Worm (Caenorhabditis elegans): ENCODE data around the gene nhr-290.
"Not testable (repeated sequence)": the region's sequence is repeated elsewhere in the genome, so short reads cannot be mapped to it uniquely, and the experiment has no call there.

nhr-290 gene

ce11 chrV:2573881-2574280, at the start of gene nhr-290:
Gene nhr-290, plus strand, starts transcription at chrV:2574181.
- TF ChIP-seq W03F9.2 (tag; optimal IDR thresholded peaks at IDR 0.05), result no peak
- TF ChIP-seq him-1 (tag; optimal IDR thresholded peaks at IDR 0.05), result no peak
- no peak for TF ChIP-seq dao-5 (tag; optimal IDR thresholded peaks at IDR 0.05)

ce11 chrV:2536309-2536708, 37.7 kb upstream of the nhr-290 start, which contains the start of gene Y45G12C.10:
Gene Y45G12C.10, minus strand, starts transcription at chrV:2536409.
- TF ChIP-seq dao-5, W03F9.2, him-1 (tag; optimal IDR thresholded peaks at IDR 0.05): not testable (repeated sequence)

ce11 chrV:2561390-2561789, 12.6 kb upstream of the nhr-290 start, which contains the start of gene gst-10:
Gene gst-10, plus strand, starts transcription at chrV:2561690.
- TF ChIP-seq him-1, W03F9.2, dao-5 (tag; optimal IDR thresholded peaks at IDR 0.05): not testable (repeated sequence)

ce11 chrV:2565525-2565924, 8.5 kb upstream of the nhr-290 start, which contains the start of gene Y45G12C.1:
Gene Y45G12C.1, plus strand, starts transcription at chrV:2565683.
- TF ChIP-seq W03F9.2 (tag; optimal IDR thresholded peaks at IDR 0.05) (no peak), him-1 (tag; optimal IDR thresholded peaks at IDR 0.05) (no peak), dao-5 (tag; optimal IDR thresholded peaks at IDR 0.05) (no peak)

- TF ChIP-seq him-1 (tag; optimal IDR thresholded peaks at IDR 0.05), result no peak
- no peak for TF ChIP-seq W03F9.2 (tag; optimal IDR thresholded peaks at IDR 0.05)
- no peak for TF ChIP-seq dao-5 (tag; optimal IDR thresholded peaks at IDR 0.05)
Observed at ce11 chrV:2570643-2571042, 3.3 kb upstream of the nhr-290 start, which contains the start of gene srj-19. Gene srj-19, minus strand, starts transcription at chrV:2570743.

- TF ChIP-seq him-1 (tag; optimal IDR thresholded peaks at IDR 0.05) (no peak), W03F9.2 (tag; optimal IDR thresholded peaks at IDR 0.05) (no peak), dao-5 (tag; optimal IDR thresholded peaks at IDR 0.05) (no peak)
Observed at ce11 chrV:2573108-2573507, 873 bp upstream of the nhr-290 start, which contains the start of gene srj-20. Gene srj-20, minus strand, starts transcription at chrV:2573208.

ce11 chrV:2575716-2576115, 1.7 kb downstream of the nhr-290 start:
- TF ChIP-seq dao-5 (tag; optimal IDR thresholded peaks at IDR 0.05), result no peak
- no peak for TF ChIP-seq W03F9.2 (tag; optimal IDR thresholded peaks at IDR 0.05)
- TF ChIP-seq him-1 (tag; optimal IDR thresholded peaks at IDR 0.05), result no peak

- TF ChIP-seq W03F9.2 (tag; optimal IDR thresholded peaks at IDR 0.05), result no peak
- TF ChIP-seq him-1 (tag; optimal IDR thresholded peaks at IDR 0.05), result no peak
- no peak for TF ChIP-seq dao-5 (tag; optimal IDR thresholded peaks at IDR 0.05)
Observed at ce11 chrV:2577603-2578002, 3.6 kb downstream of the nhr-290 start, which contains the start of gene srt-4. Gene srt-4, plus strand, starts transcription at chrV:2577903.

- TF ChIP-seq him-1 (tag; optimal IDR thresholded peaks at IDR 0.05), result no peak
- no peak for TF ChIP-seq dao-5 (tag; optimal IDR thresholded peaks at IDR 0.05)
Observed at ce11 chrV:2580598-2580997, 6.6 kb downstream of the nhr-290 start, which contains the start of gene C29G2.3. Gene C29G2.3, plus strand, starts transcription at chrV:2580898.

ce11 chrV:2585727-2586126, 11.7 kb downstream of the nhr-290 start, which contains the start of gene C29G2.6:
Gene C29G2.6, minus strand, starts transcription at chrV:2585908.
- TF ChIP-seq dao-5 (tag; optimal IDR thresholded peaks at IDR 0.05) (no peak), him-1 (tag; optimal IDR thresholded peaks at IDR 0.05) (no peak), W03F9.2 (tag; optimal IDR thresholded peaks at IDR 0.05) (no peak)

- TF ChIP-seq W03F9.2 (tag; optimal IDR thresholded peaks at IDR 0.05) (no peak), dao-5 (tag; optimal IDR thresholded peaks at IDR 0.05) (no peak), him-1 (tag; optimal IDR thresholded peaks at IDR 0.05) (no peak)
Observed at ce11 chrV:2589834-2590233, 15.9 kb downstream of the nhr-290 start.

- TF ChIP-seq dao-5 (tag; optimal IDR thresholded peaks at IDR 0.05) (no peak), him-1 (tag; optimal IDR thresholded peaks at IDR 0.05) (no peak), W03F9.2 (tag; optimal IDR thresholded peaks at IDR 0.05) (no peak)
Observed at ce11 chrV:2592173-2592676, 18.2 kb downstream of the nhr-290 start, which contains the start of gene irg-3. Gene irg-3, plus strand, starts transcription at chrV:2592591.

- TF ChIP-seq W03F9.2 (tag; optimal IDR thresholded peaks at IDR 0.05) (no peak), dao-5 (tag; optimal IDR thresholded peaks at IDR 0.05) (no peak), him-1 (tag; optimal IDR thresholded peaks at IDR 0.05) (no peak)
Observed at ce11 chrV:2595720-2596119, 21.7 kb downstream of the nhr-290 start.

- TF ChIP-seq him-1, W03F9.2, dao-5 (tag; optimal IDR thresholded peaks at IDR 0.05): not testable (repeated sequence)
Observed at ce11 chrV:2598830-2599229, 24.8 kb downstream of the nhr-290 start, which contains the start of gene F53E10.5. Gene F53E10.5, minus strand, starts transcription at chrV:2598930.

All from whole organism, L4/young adult.